Worm (Caenorhabditis elegans) whole organism, mixed stage, embryonic: ENCODE measurements around the gene gst-44.

Experiments
- elt-3 ChIP-seq: fragments of 150-350 bp; optimal IDR thresholded peaks from 2 replicates; lab custom pipeline; 2014; ENCODE audit warnings: missing biosample characterization, missing genetic modification characterization
- lsy-2 ChIP-seq: fragments of 150-350 bp; optimal IDR thresholded peaks from 2 replicates; lab custom pipeline; 2014; ENCODE audit warnings: missing biosample characterization, missing genetic modification characterization

ce11 chrV:16356798-16357197, 33.9 kb upstream of the gst-44 start:
- TF ChIP-seq elt-3 (tag; lab: Kevin White, UChicago) = no peak
- no peak for TF ChIP-seq lsy-2 (tag; lab: Kevin White, UChicago)
